Worm (Caenorhabditis elegans) whole organism, L4 larva: ENCODE data around the gene cpr-9.

Experiments
- F10B5.3 ChIP-seq: sonication (generic microtip); optimal IDR thresholded peaks from 2 replicates; lab custom pipeline; 2016; ENCODE audit warnings: mild to moderate bottlenecking, missing genetic modification characterization, missing compliant biosample characterization
- F26F4.8 ChIP-seq: fragments of 200-800 bp; sonication (Bioruptor generic); conservative IDR thresholded peaks from 2 replicates; pipeline ENCODE4 v1.3.6; 2022; ENCODE audit warnings: missing genetic modification characterization, missing compliant biosample characterization
- F44E2.7 ChIP-seq: fragments of 200-800 bp; sonication (Bioruptor generic); IDR thresholded peaks from 2 replicates; pipeline ENCODE4 v2.1.2; 2022; ENCODE audit warnings: missing genetic modification characterization, missing compliant biosample characterization
- T26A8.4 ChIP-seq: fragments of 200-800 bp; sonication (Bioruptor generic); IDR thresholded peaks from 2 replicates; pipeline ENCODE4 v1.3.6; 2022; ENCODE audit warnings: missing genetic modification characterization, missing compliant biosample characterization
- Y48G9A.11 ChIP-seq: fragments of 200-800 bp; sonication (Bioruptor generic); IDR thresholded peaks from 2 replicates; pipeline ENCODE4 v1.3.6; 2022; ENCODE audit warnings: missing genetic modification reagents, missing genetic modification characterization, missing compliant biosample characterization
- Y5F2A.4 ChIP-seq: fragments of 200-800 bp; sonication (Bioruptor generic); optimal IDR thresholded peaks from 2 replicates; lab custom pipeline; 2018; ENCODE audit warnings: mild to moderate bottlenecking, missing genetic modification characterization, missing compliant biosample characterization
- Y75B8A.6 ChIP-seq: fragments of 200-800 bp; sonication (Bioruptor generic); IDR thresholded peaks from 2 replicates; pipeline ENCODE4 v1.3.6; 2022; ENCODE audit warnings: missing genetic modification reagents, missing genetic modification characterization, missing compliant biosample characterization
- ZK337.2 ChIP-seq: fragments of 200-800 bp; sonication (Bioruptor generic); IDR thresholded peaks from 2 replicates; pipeline ENCODE4 v1.3.6; 2022; ENCODE audit warnings: missing genetic modification reagents, missing genetic modification characterization, missing compliant biosample characterization
- ZK546.5 ChIP-seq, 2 experiments: sonication (generic microtip); optimal IDR thresholded peaks; 2 replicates each; lab custom pipeline; 2017; ENCODE audit warnings: missing biosample characterization in 2 of 2, missing genetic modification characterization in 2 of 2
- aly-2 ChIP-seq: sonication (generic microtip); optimal IDR thresholded peaks from 2 replicates; lab custom pipeline; 2018; ENCODE audit warnings: missing biosample characterization, missing genetic modification characterization
- ama-1 ChIP-seq: fragments of 150-350 bp; optimal IDR thresholded peaks from 2 replicates; lab custom pipeline; 2014; ENCODE audit warnings: inconsistent platforms, mixed read lengths
- ceh-32 ChIP-seq: sonication (generic microtip); optimal IDR thresholded peaks from 2 replicates; lab custom pipeline; 2016; ENCODE audit warnings: mild to moderate bottlenecking, missing genetic modification characterization, missing compliant biosample characterization; ENCODE audit not compliant: poor library complexity
- cey-2 ChIP-seq: sonication (generic microtip); optimal IDR thresholded peaks from 3 replicates; lab custom pipeline; 2017; ENCODE audit warnings: missing genetic modification characterization, mild to moderate bottlenecking, missing compliant biosample characterization, antibody characterized with exemption, borderline replicate concordance; ENCODE audit not compliant: insufficient read depth
- ctbp-1 ChIP-seq: fragments of 200-800 bp; sonication (Bioruptor generic); IDR thresholded peaks from 2 replicates; pipeline ENCODE4 v1.3.6; 2022; ENCODE audit warnings: missing genetic modification reagents, missing genetic modification characterization, missing compliant biosample characterization
- daf-16 ChIP-seq, 3 experiments: sonication (generic microtip); optimal IDR thresholded peaks; 2 replicates each; lab custom pipeline; 2016 to 2017; ENCODE audit warnings: missing genetic modification characterization in 3 of 3, missing genetic modification reagents in 3 of 3, mild to moderate bottlenecking in 2 of 3, missing compliant biosample characterization in 2 of 3, missing biosample characterization in 1 of 3, moderate library complexity in 1 of 3
- dmd-8 ChIP-seq: fragments of 200-800 bp; sonication (Bioruptor generic); IDR thresholded peaks from 2 replicates; pipeline ENCODE4 v1.3.6; 2022; ENCODE audit warnings: missing genetic modification characterization, missing compliant biosample characterization
- dve-1 ChIP-seq: sonication (generic microtip); optimal IDR thresholded peaks from 2 replicates; lab custom pipeline; 2017; ENCODE audit warnings: antibody characterized with exemption, mild to moderate bottlenecking, missing genetic modification characterization, missing compliant biosample characterization; ENCODE audit not compliant: insufficient read depth
- fkh-10 ChIP-seq: fragments of 150-350 bp; optimal IDR thresholded peaks from 2 replicates; lab custom pipeline; 2014; ENCODE audit warnings: missing biosample characterization, missing genetic modification reagents, missing genetic modification characterization
- hlh-11 ChIP-seq: fragments of 200-800 bp; sonication (Bioruptor generic); optimal IDR thresholded peaks from 2 replicates; lab custom pipeline; 2018; ENCODE audit warnings: mild to moderate bottlenecking, missing genetic modification characterization, missing compliant biosample characterization
- hlh-30 ChIP-seq: sonication (generic microtip); optimal IDR thresholded peaks from 2 replicates; lab custom pipeline; 2017; ENCODE audit warnings: antibody characterized with exemption, mild to moderate bottlenecking, missing genetic modification characterization, missing compliant biosample characterization; ENCODE audit not compliant: insufficient read depth
- jun-1 ChIP-seq: fragments of 150-350 bp; optimal IDR thresholded peaks from 2 replicates; lab custom pipeline; 2014; ENCODE audit warnings: missing biosample characterization, missing genetic modification reagents, missing genetic modification characterization
- lin-13 ChIP-seq: fragments of 150-350 bp; optimal IDR thresholded peaks from 2 replicates; lab custom pipeline; 2014; ENCODE audit warnings: missing biosample characterization, missing genetic modification reagents, missing genetic modification characterization
- lin-15B ChIP-seq: fragments of 150-350 bp; sonication (generic microtip); optimal IDR thresholded peaks from 3 replicates; lab custom pipeline; 2014; ENCODE audit warnings: missing biosample characterization, missing genetic modification characterization
- lin-38 ChIP-seq: fragments of 200-800 bp; sonication (Bioruptor generic); IDR thresholded peaks from 2 replicates; pipeline ENCODE4 v1.3.6; 2022; ENCODE audit warnings: missing genetic modification reagents, missing genetic modification characterization, missing compliant biosample characterization
- lin-39 ChIP-seq: fragments of 150-350 bp; optimal IDR thresholded peaks from 2 replicates; lab custom pipeline; 2014; ENCODE audit warnings: missing biosample characterization, missing genetic modification reagents, missing genetic modification characterization
- lsy-2 ChIP-seq, 2 experiments: fragments of 150-350 bp in 1 of 2; sonication (generic microtip) in 1 of 2; optimal IDR thresholded peaks; 2 replicates each; lab custom pipeline; 2014 to 2017; ENCODE audit warnings: missing biosample characterization in 2 of 2, missing genetic modification characterization in 2 of 2
- mdl-1 ChIP-seq, 2 experiments: fragments of 150-350 bp in 1 of 2; sonication (generic microtip) in 1 of 2; optimal IDR thresholded peaks; 2 replicates each; lab custom pipeline; 2014 to 2017; ENCODE audit warnings: missing biosample characterization in 2 of 2, missing genetic modification characterization in 2 of 2
- mxl-2 ChIP-seq: fragments of 200-800 bp; sonication (Bioruptor generic); conservative IDR thresholded peaks from 2 replicates; pipeline ENCODE4 v1.3.6; 2022; ENCODE audit warnings: missing genetic modification reagents, missing genetic modification characterization, missing compliant biosample characterization
- nhr-11 ChIP-seq: fragments of 150-350 bp; optimal IDR thresholded peaks from 2 replicates; lab custom pipeline; 2014; ENCODE audit warnings: missing biosample characterization, missing genetic modification characterization
- nhr-111 ChIP-seq: fragments of 200-800 bp; sonication (Bioruptor generic); optimal IDR thresholded peaks from 2 replicates; lab custom pipeline; 2018; ENCODE audit warnings: mild to moderate bottlenecking, missing genetic modification characterization, missing compliant biosample characterization
- nhr-25 ChIP-seq: sonication (generic microtip); optimal IDR thresholded peaks from 2 replicates; lab custom pipeline; 2017; ENCODE audit warnings: missing genetic modification characterization, mild to moderate bottlenecking, missing compliant biosample characterization, antibody characterized with exemption, moderate library complexity, borderline replicate concordance; ENCODE audit not compliant: insufficient read depth
- nhr-6 ChIP-seq: fragments of 150-350 bp; optimal IDR thresholded peaks from 2 replicates; lab custom pipeline; 2014; ENCODE audit warnings: missing biosample characterization, missing genetic modification characterization
- pha-4 ChIP-seq, 2 experiments: fragments of 150-350 bp in 1 of 2; fragments of 200-800 bp in 1 of 2; sonication (Bioruptor generic) in 1 of 2; IDR thresholded peaks in 1 of 2; optimal IDR thresholded peaks in 1 of 2; 2 replicates each; pipeline versions ENCODE4 v1.3.6 to Lab custom; 2014 to 2022; ENCODE audit warnings: missing genetic modification characterization in 2 of 2, missing genetic modification reagents in 2 of 2, missing biosample characterization in 1 of 2, missing compliant biosample characterization in 1 of 2
- php-3 ChIP-seq: fragments of 200-800 bp; sonication (Bioruptor generic); IDR thresholded peaks from 2 replicates; pipeline ENCODE4 v1.3.6; 2022; ENCODE audit warnings: missing genetic modification reagents, missing genetic modification characterization, missing compliant biosample characterization
- rbr-2 ChIP-seq: sonication (generic microtip); optimal IDR thresholded peaks from 2 replicates; lab custom pipeline; 2016; ENCODE audit warnings: missing genotype, missing genetic modification characterization, missing compliant biosample characterization
- saeg-2 ChIP-seq: fragments of 200-800 bp; sonication (Bioruptor generic); IDR thresholded peaks from 2 replicates; pipeline ENCODE4 v1.3.6; 2022; ENCODE audit warnings: missing genetic modification reagents, missing genetic modification characterization, missing compliant biosample characterization
- snpc-4 ChIP-seq: fragments of 150-350 bp; optimal IDR thresholded peaks from 2 replicates; lab custom pipeline; 2014; ENCODE audit warnings: missing biosample characterization, missing genetic modification characterization
- spr-3 ChIP-seq: fragments of 200-800 bp; sonication (Bioruptor generic); optimal IDR thresholded peaks from 2 replicates; lab custom pipeline; 2018; ENCODE audit warnings: mild to moderate bottlenecking, missing genetic modification characterization, missing compliant biosample characterization
- unc-62 ChIP-seq, 3 experiments: fragments of 150-350 bp in 1 of 3; sonication (generic microtip); optimal IDR thresholded peaks in 2 of 3; peaks in 1 of 3; 1 replicate in 1 of 3; 2 replicates in 2 of 3; lab custom pipeline; 2014 to 2017; ENCODE audit warnings: missing biosample characterization in 3 of 3, missing genetic modification characterization in 3 of 3, missing genetic modification reagents in 3 of 3, missing genotype in 1 of 3
- zag-1 ChIP-seq: fragments of 150-350 bp; optimal IDR thresholded peaks from 2 replicates; lab custom pipeline; 2014; ENCODE audit warnings: missing biosample characterization, missing genetic modification characterization
- zfp-2 ChIP-seq: sonication (generic microtip); optimal IDR thresholded peaks from 2 replicates; lab custom pipeline; 2016; ENCODE audit warnings: mild to moderate bottlenecking, missing genetic modification characterization, missing compliant biosample characterization
- ztf-7 ChIP-seq: fragments of 150-350 bp; optimal IDR thresholded peaks from 2 replicates; lab custom pipeline; 2014; ENCODE audit warnings: missing biosample characterization, missing genetic modification characterization

The cpr-9 gene

ce11 chrV:11986078-11986869 is 16.6 kb upstream of the cpr-9 start (continued):
- TF ChIP-seq Y75B8A.6 (GFP tag; lab: Robert Waterston, UW) = no peak
- TF ChIP-seq ceh-32 (tag; lab: Kevin White, UChicago) = no peak
- no peak for TF ChIP-seq zag-1 (tag; lab: Kevin White, UChicago)
- TF ChIP-seq hlh-11 (tag; lab: Kevin White, UChicago) = peak; percentile 0
- TF ChIP-seq ZK337.2 (GFP tag; lab: Robert Waterston, UW) = no peak
- no peak for TF ChIP-seq ama-1 (lab: Kevin White, UChicago)
- no peak for TF ChIP-seq dmd-8 (GFP tag; lab: Robert Waterston, UW)
- TF ChIP-seq F26F4.8 (GFP tag; lab: Robert Waterston, UW) = no peak
- no peak for TF ChIP-seq nhr-111 (GFP tag; lab: Kevin White, UChicago)
- no peak for TF ChIP-seq cey-2 (tag; lab: Kevin White, UChicago)

ce11 chrV:11989861-11990260 is 13.0 kb upstream of the cpr-9 start:
- TF ChIP-seq lsy-2 (tag; optimal IDR thresholded peaks at IDR 0.05; lab: Kevin White, UChicago) (peak in 1 of 2 experiments; percentile 43), lin-15B (tag; lab: Kevin White, UChicago) (no peak), dve-1 (tag; lab: Kevin White, UChicago) (peak; percentile 50), nhr-6 (tag; lab: Kevin White, UChicago) (peak; percentile 81), ZK546.5 (tag; optimal IDR thresholded peaks at IDR 0.05; lab: Kevin White, UChicago) (no peak)
- TF ChIP-seq, all 104 proteins: peak for 3

DNA sequence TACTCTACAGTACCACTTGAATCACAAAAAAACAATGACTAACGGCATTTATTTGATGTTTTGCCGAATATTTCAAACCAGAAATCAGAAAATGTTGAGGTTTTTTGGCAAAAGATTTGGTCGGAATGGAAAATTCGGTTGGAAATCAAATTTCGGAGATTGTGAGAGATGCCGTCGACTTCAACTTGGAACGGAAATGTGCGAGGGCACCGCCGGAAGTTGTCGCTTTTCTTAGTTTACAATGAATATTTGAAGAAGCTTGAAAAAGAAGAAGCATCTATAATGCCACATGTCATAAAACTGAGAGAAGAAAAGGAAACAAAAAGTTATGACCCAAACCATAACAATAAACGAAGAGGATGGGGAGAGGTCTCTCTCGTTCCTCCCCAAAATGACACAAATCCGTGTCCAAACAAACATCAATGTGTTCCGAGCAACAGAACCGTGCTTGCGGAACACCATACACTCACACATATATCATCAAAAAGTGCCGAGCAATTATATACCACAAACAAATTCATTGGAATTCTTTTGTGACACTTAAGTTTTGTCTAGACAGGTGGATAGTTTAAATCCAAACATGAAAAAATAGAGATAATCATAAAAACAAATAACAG is 12.2 kb upstream of the cpr-9 start:
- TF ChIP-seq snpc-4 (tag; lab: Kevin White, UChicago) = no peak
- peak in 1 of 2 experiments; percentile 61 for TF ChIP-seq unc-62 (GFP tag; optimal IDR thresholded peaks at IDR 0.05 in 1 of 2; lab: Kevin White, UChicago)
- no peak for TF ChIP-seq unc-62 (tag; optimal IDR thresholded peaks at IDR 0.05; lab: Kevin White, UChicago)
- TF ChIP-seq Y5F2A.4 (GFP tag; lab: Kevin White, UChicago) = no peak
- no peak for TF ChIP-seq F44E2.7 (GFP tag; lab: Robert Waterston, UW)
- no peak for TF ChIP-seq nhr-11 (tag; lab: Kevin White, UChicago)
- TF ChIP-seq mxl-2 (GFP tag; lab: Robert Waterston, UW) = no peak
- TF ChIP-seq ctbp-1 (GFP tag; lab: Robert Waterston, UW) = peak; percentile 65; the same call in 1 of the 2 replicates
- TF ChIP-seq Y48G9A.11 (GFP tag; lab: Robert Waterston, UW) = no peak
- TF ChIP-seq zfp-2 (tag; lab: Kevin White, UChicago) = no peak
- no peak for TF ChIP-seq jun-1 (tag; lab: Kevin White, UChicago)
- no peak for TF ChIP-seq nhr-25 (tag; lab: Kevin White, UChicago)
- TF ChIP-seq php-3 (GFP tag; lab: Robert Waterston, UW) = no peak
- no peak for TF ChIP-seq ztf-7 (tag; lab: Kevin White, UChicago)
- peak; percentile 51; the same call in 1 of the 2 replicates for TF ChIP-seq T26A8.4 (GFP tag; lab: Robert Waterston, UW)
- TF ChIP-seq lin-38 (GFP tag; lab: Robert Waterston, UW) = peak; percentile 44
- TF ChIP-seq pha-4 (GFP tag; IDR thresholded peaks at IDR 0.05; lab: Robert Waterston, UW) = no peak
- TF ChIP-seq pha-4 (tag; optimal IDR thresholded peaks at IDR 0.05; lab: Kevin White, UChicago) = no peak
- TF ChIP-seq rbr-2 (tag; lab: Kevin White, UChicago) = no peak
- peak; percentile 52 for TF ChIP-seq fkh-10 (GFP tag; lab: Kevin White, UChicago)
- no peak for TF ChIP-seq saeg-2 (GFP tag; lab: Robert Waterston, UW)
- peak; percentile 17 for TF ChIP-seq dve-1 (tag; lab: Kevin White, UChicago)
- TF ChIP-seq F10B5.3 (tag; lab: Kevin White, UChicago) = no peak
- TF ChIP-seq daf-16 (GFP tag; optimal IDR thresholded peaks at IDR 0.05; lab: Kevin White, UChicago) = no peak
- no peak for TF ChIP-seq daf-16 (tag; optimal IDR thresholded peaks at IDR 0.05; lab: Kevin White, UChicago)
- no peak for TF ChIP-seq lin-13 (GFP tag; lab: Kevin White, UChicago)
- no peak for TF ChIP-seq mdl-1 (tag; optimal IDR thresholded peaks at IDR 0.05; lab: Kevin White, UChicago)
- no peak for TF ChIP-seq lin-39 (tag; lab: Kevin White, UChicago)
- TF ChIP-seq nhr-6 (tag; lab: Kevin White, UChicago) = no peak
- no peak for TF ChIP-seq nhr-111 (GFP tag; lab: Kevin White, UChicago)
- no peak for TF ChIP-seq spr-3 (GFP tag; lab: Kevin White, UChicago)
- TF ChIP-seq aly-2 (tag; lab: Kevin White, UChicago) = no peak
- no peak for TF ChIP-seq ceh-32 (tag; lab: Kevin White, UChicago)
- TF ChIP-seq hlh-30 (tag; lab: Kevin White, UChicago) = no peak
